Worm (Caenorhabditis elegans) whole organism, L4/young adult: ENCODE results near the gene R07E4.1.

Experiments used
- W03F9.2 ChIP-seq: fragments of 150-350 bp; optimal IDR thresholded peaks from 2 replicates; lab custom pipeline; 2014; ENCODE audit warnings: missing biosample characterization, missing genetic modification characterization
- him-1 ChIP-seq: sonication (generic microtip); optimal IDR thresholded peaks from 2 replicates; lab custom pipeline; 2016; ENCODE audit warnings: missing genotype, missing genetic modification reagents, missing genetic modification characterization, missing compliant biosample characterization

DNA sequence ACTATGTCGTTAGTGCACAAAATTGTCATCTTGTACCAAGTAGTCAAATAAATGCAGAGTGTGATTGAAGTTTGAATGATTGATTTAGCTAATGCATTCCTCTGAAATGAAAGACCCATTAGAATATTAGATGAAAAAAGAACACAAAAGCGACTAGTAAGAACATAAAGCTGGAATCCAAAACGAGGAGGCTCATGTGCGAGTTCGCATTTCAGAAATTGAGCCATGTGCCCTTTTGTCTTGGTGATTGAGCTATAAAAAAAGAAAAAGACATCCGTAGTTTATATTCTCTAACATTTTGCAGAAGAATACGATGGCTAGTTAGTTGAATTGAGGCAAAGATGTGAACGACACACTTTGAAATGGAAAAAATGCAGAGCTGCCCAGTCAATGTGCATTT is 42.5 kb downstream of the R07E4.1 start, which contains the start of gene F22F4.4:
- TF ChIP-seq W03F9.2 (no peak), him-1 (no peak)
